Fruit fly (Drosophila melanogaster) whole organism: ENCODE results near the gene CG3164.

ENCODE experiments used
- CG8478 ChIP-seq: fragments of >200 bp; optimal IDR thresholded peaks from 2 replicates; lab custom pipeline; 2018; ENCODE audit warnings: inconsistent platforms
- Dll ChIP-seq: fragments of >200 bp; optimal IDR thresholded peaks from 2 replicates; lab custom pipeline; 2017
- EcR ChIP-seq, 2 experiments: fragments of >200 bp; optimal IDR thresholded peaks; 2 replicates each; lab custom pipeline; 2017; ENCODE audit warnings: missing biosample characterization in 2 of 2, missing genetic modification characterization in 2 of 2, missing genetic modification reagents in 2 of 2
- pan ChIP-seq: fragments of >200 bp; optimal IDR thresholded peaks from 2 replicates; lab custom pipeline; 2017
- psq ChIP-seq: fragments of >200 bp; optimal IDR thresholded peaks from 2 replicates; lab custom pipeline; 2017
- usp ChIP-seq: fragments of >200 bp; optimal IDR thresholded peaks from 2 replicates; lab custom pipeline; 2017; ENCODE audit warnings: missing biosample characterization, missing genetic modification characterization, mixed read lengths

dm6 chr2L:143088-143487 is 12.5 kb upstream of the CG3164 start, which contains the start of the genes CG31974 and CG11454:
- TF ChIP-seq CG8478 (no peak), psq (lab: Kevin White, UChicago) (no peak), Dll (no peak), pan (lab: Kevin White, UChicago) (no peak), usp (GFP tag; lab: Kevin White, UChicago) (no peak), EcR (GFP tag; optimal IDR thresholded peaks at IDR 0.05; lab: Kevin White, UChicago) (no peak)
